Worm (Caenorhabditis elegans): ENCODE measurements around the gene mut-15.

- TF ChIP-seq elt-3 (tag; optimal IDR thresholded peaks at IDR 0.05) (peak in 1 of 6 experiments; percentile 7), mep-1 (tag; optimal IDR thresholded peaks at IDR 0.05) (no peak), elt-2 (tag; optimal IDR thresholded peaks at IDR 0.05) (no peak), skn-1 (tag; optimal IDR thresholded peaks at IDR 0.05) (peak; percentile 23), hpl-2 (GFP tag; optimal IDR thresholded peaks at IDR 0.05) (no peak), fos-1 (tag; optimal IDR thresholded peaks at IDR 0.05) (no peak), lin-13 (GFP tag; optimal IDR thresholded peaks at IDR 0.05) (no peak)
Observed at ce11 chrV:14990843-14991242, 11.5 kb upstream of the mut-15 start, which contains the start of the genes cdt-2 and T01C3.2.
